Fruit fly (Drosophila melanogaster) whole organism, embryonic: Measurements from ENCODE around the gene CG43052.

Experiments used
- Adf1 ChIP-seq: fragments of 200-800 bp; sonication (Bioruptor generic); IDR thresholded peaks from 2 replicates; pipeline ENCODE4 v1.3.6; 2022; ENCODE audit warnings: missing biosample characterization, missing genetic modification characterization
- CG10543 ChIP-seq: fragments of 200-800 bp; sonication (Bioruptor generic); optimal IDR thresholded peaks from 3 replicates; lab custom pipeline; 2017; ENCODE audit warnings: missing biosample characterization, mild to moderate bottlenecking, missing genetic modification characterization, moderate library complexity
- CG10979 ChIP-seq: fragments of 200-800 bp; sonication (Bioruptor generic); optimal IDR thresholded peaks from 2 replicates; lab custom pipeline; 2018; ENCODE audit warnings: missing biosample characterization, mild to moderate bottlenecking, missing genetic modification characterization, moderate library complexity
- CG11723 ChIP-seq: fragments of 200-800 bp; sonication (Bioruptor generic); optimal IDR thresholded peaks from 2 replicates; lab custom pipeline; 2017; ENCODE audit warnings: missing biosample characterization, mild to moderate bottlenecking, missing genetic modification characterization
- CG12071 ChIP-seq: fragments of 200-800 bp; sonication (Bioruptor generic); optimal IDR thresholded peaks from 3 replicates; lab custom pipeline; 2018; ENCODE audit warnings: missing biosample characterization, mild to moderate bottlenecking, missing genetic modification characterization
- CG12104 ChIP-seq: fragments of 200-800 bp; sonication (Bioruptor generic); optimal IDR thresholded peaks from 3 replicates; lab custom pipeline; 2016; ENCODE audit warnings: missing biosample characterization, missing genetic modification characterization
- CG14965 ChIP-seq: fragments of 200-800 bp; sonication (Bioruptor generic); optimal IDR thresholded peaks from 2 replicates; lab custom pipeline; 2016; ENCODE audit warnings: missing biosample characterization, missing genetic modification characterization, borderline replicate concordance
- CG15073 ChIP-seq: fragments of 200-800 bp; sonication (Bioruptor generic); optimal IDR thresholded peaks from 2 replicates; lab custom pipeline; 2016; ENCODE audit warnings: missing biosample characterization, missing genetic modification characterization
- CG1529 ChIP-seq: fragments of 200-800 bp; sonication (Bioruptor generic); optimal IDR thresholded peaks from 3 replicates; lab custom pipeline; 2018; ENCODE audit warnings: missing biosample characterization, missing genetic modification characterization
- CG1603 ChIP-seq: fragments of 200-800 bp; sonication (Bioruptor generic); optimal IDR thresholded peaks from 2 replicates; lab custom pipeline; 2019; ENCODE audit warnings: missing biosample characterization, mild to moderate bottlenecking, missing genetic modification characterization, moderate library complexity
- CG16779 ChIP-seq: fragments of 200-800 bp; sonication (Bioruptor generic); IDR thresholded peaks from 2 replicates; pipeline ENCODE4 v1.3.6; 2022; ENCODE audit warnings: missing biosample characterization, missing genetic modification characterization
- CG16815 ChIP-seq: fragments of 200-800 bp; sonication (Bioruptor generic); optimal IDR thresholded peaks from 3 replicates; lab custom pipeline; 2017; ENCODE audit warnings: missing biosample characterization, mild to moderate bottlenecking, missing genetic modification characterization
- CG17186 ChIP-seq: fragments of 200-800 bp; sonication (Bioruptor generic); optimal IDR thresholded peaks from 3 replicates; lab custom pipeline; 2017; ENCODE audit warnings: missing biosample characterization, missing genetic modification reagents, missing genetic modification characterization
- CG32767 ChIP-seq: fragments of 200-800 bp; sonication (Bioruptor generic); IDR thresholded peaks from 2 replicates; pipeline ENCODE4 v1.3.6; 2022; ENCODE audit warnings: missing biosample characterization, missing genetic modification characterization
- CG32772 ChIP-seq: fragments of 200-800 bp; sonication (Bioruptor generic); IDR thresholded peaks from 2 replicates; pipeline ENCODE4 v1.3.6; 2022; ENCODE audit warnings: missing biosample characterization, missing genetic modification characterization
- CG3838 ChIP-seq: fragments of 200-800 bp; sonication (Bioruptor generic); optimal IDR thresholded peaks from 3 replicates; lab custom pipeline; 2016; ENCODE audit warnings: missing biosample characterization, missing genetic modification characterization
- CG5180 ChIP-seq: fragments of 200-800 bp; sonication (Bioruptor generic); optimal IDR thresholded peaks from 3 replicates; lab custom pipeline; 2017; ENCODE audit warnings: missing biosample characterization, missing genetic modification characterization, mild to moderate bottlenecking, moderate library complexity, missing genetic modification reagents
- CG6791 ChIP-seq: fragments of 200-800 bp; sonication (Bioruptor generic); IDR thresholded peaks from 3 replicates; pipeline ENCODE4 v1.3.6; 2022; ENCODE audit warnings: missing biosample characterization, missing genetic modification characterization; ENCODE audit not compliant: partially characterized antibody
- CG6854 ChIP-seq: fragments of 200-800 bp; sonication (Bioruptor generic); optimal IDR thresholded peaks from 3 replicates; lab custom pipeline; 2017; ENCODE audit warnings: missing biosample characterization, mild to moderate bottlenecking, missing genetic modification characterization
- CG7271 ChIP-seq: fragments of 200-800 bp; sonication (Bioruptor generic); optimal IDR thresholded peaks from 2 replicates; lab custom pipeline; 2018; ENCODE audit warnings: missing biosample characterization, mild to moderate bottlenecking, missing genetic modification characterization, moderate library complexity
- CG8359 ChIP-seq: fragments of 200-800 bp; sonication (Bioruptor generic); optimal IDR thresholded peaks from 2 replicates; lab custom pipeline; 2017; ENCODE audit warnings: missing biosample characterization, mild to moderate bottlenecking, missing genetic modification characterization, borderline replicate concordance
- CTCF ChIP-seq: fragments of 200-800 bp; sonication (Bioruptor generic); optimal IDR thresholded peaks from 2 replicates; lab custom pipeline; 2017; ENCODE audit warnings: missing biosample characterization, mild to moderate bottlenecking, missing genetic modification characterization, moderate library complexity
- CrebB ChIP-seq: fragments of 200-800 bp; sonication (Bioruptor generic); optimal IDR thresholded peaks from 3 replicates; lab custom pipeline; 2018; ENCODE audit warnings: missing biosample characterization, mild to moderate bottlenecking, missing genetic modification characterization
- Deaf1 ChIP-seq: fragments of 200-800 bp; optimal IDR thresholded peaks from 3 replicates; lab custom pipeline; 2019; ENCODE audit warnings: missing biosample characterization, mild to moderate bottlenecking, missing genetic modification characterization, moderate library complexity
- Elba2 ChIP-seq: fragments of 200-800 bp; sonication (Bioruptor generic); optimal IDR thresholded peaks from 3 replicates; lab custom pipeline; 2016; ENCODE audit warnings: missing biosample characterization, missing genetic modification characterization
- Ets65A ChIP-seq: fragments of 200-800 bp; sonication (Bioruptor generic); peaks from one replicate; lab custom pipeline; 2016; ENCODE audit warnings: missing biosample characterization, missing genetic modification characterization
- HHEX ChIP-seq: fragments of 200-800 bp; sonication (Bioruptor generic); optimal IDR thresholded peaks from 3 replicates; lab custom pipeline; 2017; ENCODE audit warnings: missing biosample characterization, mild to moderate bottlenecking, missing genetic modification characterization, missing genetic modification reagents
- Mrtf ChIP-seq: fragments of 200-800 bp; sonication (Bioruptor generic); IDR thresholded peaks from 3 replicates; pipeline ENCODE4 v1.3.6; 2022; ENCODE audit warnings: missing biosample characterization, missing genetic modification characterization
- NK7.1 ChIP-seq: fragments of 200-800 bp; sonication (Bioruptor generic); optimal IDR thresholded peaks from 3 replicates; lab custom pipeline; 2016; ENCODE audit warnings: missing biosample characterization, missing genetic modification characterization
- Neu2 ChIP-seq: fragments of 200-800 bp; sonication (Bioruptor generic); optimal IDR thresholded peaks from 3 replicates; lab custom pipeline; 2016; ENCODE audit warnings: missing biosample characterization, missing genetic modification characterization, borderline replicate concordance
- Opbp ChIP-seq: fragments of 200-800 bp; sonication (Bioruptor generic); IDR thresholded peaks from 3 replicates; pipeline ENCODE4 v1.3.6; 2022; ENCODE audit warnings: missing biosample characterization, missing genetic modification characterization; ENCODE audit not compliant: partially characterized antibody
- ato ChIP-seq: fragments of 200-800 bp; sonication (Bioruptor generic); IDR thresholded peaks from 2 replicates; pipeline ENCODE4 v1.3.6; 2022; ENCODE audit warnings: missing biosample characterization, missing genetic modification characterization; ENCODE audit not compliant: partially characterized antibody
- bigmax ChIP-seq: fragments of 200-800 bp; sonication (Bioruptor generic); optimal IDR thresholded peaks from 2 replicates; lab custom pipeline; 2018; ENCODE audit warnings: missing biosample characterization, mild to moderate bottlenecking, missing genetic modification characterization
- cad ChIP-seq: fragments of >200 bp; optimal IDR thresholded peaks from 2 replicates; lab custom pipeline; 2017; ENCODE audit warnings: missing biosample characterization, missing genetic modification characterization
- crol ChIP-seq: fragments of 200-800 bp; sonication (Bioruptor generic); IDR thresholded peaks from 2 replicates; pipeline ENCODE4 v1.3.6; 2022; ENCODE audit warnings: missing biosample characterization, missing genetic modification characterization
- cwo ChIP-seq: fragments of 200-800 bp; sonication (Bioruptor generic); optimal IDR thresholded peaks from 3 replicates; lab custom pipeline; 2017; ENCODE audit warnings: missing biosample characterization, missing genetic modification characterization, mild to moderate bottlenecking, moderate library complexity, missing genetic modification reagents
- en ChIP-seq: fragments of 200-800 bp; sonication (Bioruptor generic); optimal IDR thresholded peaks from 2 replicates; lab custom pipeline; 2016; ENCODE audit warnings: missing biosample characterization, missing genetic modification characterization
- fd96Cb ChIP-seq: fragments of 200-800 bp; sonication (Bioruptor generic); optimal IDR thresholded peaks from 2 replicates; lab custom pipeline; 2018; ENCODE audit warnings: missing biosample characterization, mild to moderate bottlenecking, missing genetic modification characterization, moderate library complexity
- gem ChIP-seq: fragments of 200-800 bp; sonication (Bioruptor generic); optimal IDR thresholded peaks from 2 replicates; lab custom pipeline; 2019; ENCODE audit warnings: missing biosample characterization, mild to moderate bottlenecking, missing genetic modification characterization, moderate library complexity
- gsb ChIP-seq: fragments of 200-800 bp; sonication (Bioruptor generic); IDR thresholded peaks from 2 replicates; pipeline ENCODE4 v1.3.6; 2022; ENCODE audit warnings: missing biosample characterization, missing genetic modification characterization
- kni ChIP-seq: fragments of 200-800 bp; sonication (Bioruptor generic); optimal IDR thresholded peaks from 3 replicates; lab custom pipeline; 2017; ENCODE audit warnings: mild to moderate bottlenecking, missing biosample characterization, missing genetic modification reagents, missing genetic modification characterization
- mld ChIP-seq: fragments of 200-800 bp; sonication (Bioruptor generic); IDR thresholded peaks from 3 replicates; pipeline ENCODE4 v1.3.6; 2022; ENCODE audit warnings: missing biosample characterization, missing genetic modification characterization; ENCODE audit not compliant: partially characterized antibody
- schlank ChIP-seq: fragments of 200-800 bp; sonication (Bioruptor generic); optimal IDR thresholded peaks from 2 replicates; lab custom pipeline; 2018; ENCODE audit warnings: missing biosample characterization, mild to moderate bottlenecking, missing genetic modification characterization
- sima ChIP-seq: fragments of 200-800 bp; sonication (Bioruptor generic); optimal IDR thresholded peaks from 2 replicates; lab custom pipeline; 2016; ENCODE audit warnings: missing biosample characterization, missing genetic modification characterization
- sqz ChIP-seq: fragments of 200-800 bp; sonication (Bioruptor generic); optimal IDR thresholded peaks from 3 replicates; lab custom pipeline; 2018; ENCODE audit warnings: missing biosample characterization, mild to moderate bottlenecking, missing genetic modification characterization
- tin ChIP-seq: fragments of 200-800 bp; sonication (Bioruptor generic); optimal IDR thresholded peaks from 3 replicates; lab custom pipeline; 2016; ENCODE audit warnings: missing biosample characterization, missing genetic modification characterization
- tna ChIP-seq: fragments of 200-800 bp; sonication (Bioruptor generic); IDR thresholded peaks from 2 replicates; pipeline ENCODE4 v1.3.6; 2022; ENCODE audit warnings: missing biosample characterization, missing genetic modification characterization; ENCODE audit not compliant: partially characterized antibody
- vvl ChIP-seq: fragments of 200-800 bp; sonication (Bioruptor generic); IDR thresholded peaks from 2 replicates; pipeline ENCODE4 v1.3.6; 2022; ENCODE audit warnings: missing biosample characterization, missing genetic modification characterization
- wek ChIP-seq: fragments of 200-800 bp; sonication (Bioruptor generic); optimal IDR thresholded peaks from 3 replicates; lab custom pipeline; 2018; ENCODE audit warnings: missing biosample characterization, mild to moderate bottlenecking, missing genetic modification characterization, moderate library complexity

Gene CG43052

DNA sequence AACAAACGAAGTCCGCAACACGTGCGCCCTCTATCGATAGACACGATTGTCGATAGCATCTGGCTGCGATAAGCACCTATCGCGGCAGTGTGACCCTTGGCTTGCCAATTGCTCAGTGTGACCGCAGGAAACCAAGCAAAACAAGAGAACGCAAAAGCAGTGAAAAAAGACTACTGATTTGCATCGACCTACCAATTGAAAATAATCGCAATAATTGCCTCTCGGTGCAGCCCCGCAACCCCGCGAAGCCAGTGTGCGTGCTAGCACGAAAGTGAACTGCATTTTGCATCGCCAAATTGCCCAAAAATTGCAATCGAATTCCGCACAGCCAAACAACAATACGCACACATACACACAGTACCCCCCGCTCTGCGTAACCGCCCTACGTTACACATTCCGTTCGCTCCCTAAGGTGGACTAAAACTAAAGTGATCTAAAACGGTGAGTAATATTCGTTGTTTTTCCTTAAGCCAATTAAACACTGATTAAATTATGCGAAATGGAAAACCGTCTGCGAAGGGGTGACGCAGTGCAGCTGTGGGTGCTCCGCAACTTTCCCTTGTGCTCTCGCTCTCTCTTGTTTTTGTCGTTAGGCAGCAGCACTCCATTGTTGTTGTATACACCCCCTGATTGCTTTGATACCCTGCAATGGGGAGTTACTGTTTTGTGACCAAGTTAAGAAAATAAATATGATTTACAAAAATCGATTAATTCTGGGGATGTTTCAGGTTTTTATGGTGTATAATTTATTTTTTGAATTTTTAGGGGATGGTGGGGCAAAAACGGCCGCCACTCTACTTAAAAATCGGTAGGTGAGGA is 3.4 kb downstream of the CG43052 start, which contains the start of gene Rab14:
Gene Rab14 (plus strand): TSS at position 113 of the 819 bp plus-strand sequence.
- TF ChIP-seq Elba2 (GFP tag; lab: Kevin White, UChicago) (no peak), cwo (GFP tag; lab: Kevin White, UChicago) (peak; percentile 79), ato (GFP tag; lab: Robert Waterston, UW) (peak; percentile 89), CG32772 (GFP tag; lab: Robert Waterston, UW) (peak; percentile 49), CG7271 (tag; lab: Kevin White, UChicago) (no peak), fd96Cb (tag; lab: Kevin White, UChicago) (peak; percentile 70), sima (GFP tag; lab: Kevin White, UChicago) (no peak), kni (GFP tag; lab: Kevin White, UChicago) (peak; percentile 61), schlank (tag; lab: Kevin White, UChicago) (peak; percentile 80), sqz (GFP tag; lab: Kevin White, UChicago) (peak; percentile 64), Adf1 (peak; percentile 32), Deaf1 (tag; lab: Kevin White, UChicago) (peak; percentile 45), CG8359 (GFP tag; lab: Kevin White, UChicago) (no peak), gsb (GFP tag; lab: Robert Waterston, UW) (peak; percentile 63), CG14965 (GFP tag; lab: Kevin White, UChicago) (no peak), tna (peak; percentile 87), Ets65A (peak; percentile 91), CG16779 (GFP tag; lab: Robert Waterston, UW) (peak; percentile 60; the same call in 1 of the 2 replicates), Opbp (GFP tag; lab: Robert Waterston, UW) (peak; percentile 91), CG11723 (peak; percentile 79), vvl (peak; percentile 93), cad (GFP tag; lab: Kevin White, UChicago) (no peak), tin (GFP tag; lab: Kevin White, UChicago) (peak; percentile 80), CG5180 (GFP tag; lab: Kevin White, UChicago) (peak; percentile 60), CG6791 (GFP tag; lab: Robert Waterston, UW) (peak; percentile 89), crol (GFP tag; lab: Robert Waterston, UW) (peak; percentile 98), CG16815 (GFP tag; lab: Kevin White, UChicago) (peak; percentile 53), CG15073 (no peak), CG32767 (peak; percentile 64), CG3838 (GFP tag; lab: Kevin White, UChicago) (peak; percentile 42), wek (GFP tag; lab: Kevin White, UChicago) (peak; percentile 18), HHEX (GFP tag; lab: Kevin White, UChicago) (peak; percentile 81), CG17186 (peak; percentile 95), Neu2 (GFP tag; lab: Kevin White, UChicago) (peak; percentile 52), CG10979 (tag; lab: Kevin White, UChicago) (peak; percentile 73), CG10543 (GFP tag; lab: Kevin White, UChicago) (peak; percentile 65), CrebB (tag; lab: Kevin White, UChicago) (peak; percentile 36), CG6854 (GFP tag; lab: Kevin White, UChicago) (peak; percentile 73), CG12104 (peak; percentile 66), bigmax (no peak), CTCF (GFP tag; lab: Kevin White, UChicago) (peak; percentile 90), CG1603 (peak; percentile 74), Mrtf (peak; percentile 69), NK7.1 (GFP tag; lab: Kevin White, UChicago) (peak; percentile 34), en (GFP tag; lab: Kevin White, UChicago) (peak; percentile 59), CG12071 (GFP tag; lab: Kevin White, UChicago) (peak; percentile 75), CG1529 (GFP tag; lab: Kevin White, UChicago) (peak; percentile 75), mld (GFP tag; lab: Robert Waterston, UW) (peak; percentile 83), gem (peak; percentile 91)
